Worm (Caenorhabditis elegans) whole organism, mixed stage, embryonic: Measurements from ENCODE around the gene F15B9.11.

Experiments used
- ceh-39 ChIP-seq: fragments of 150-350 bp; optimal IDR thresholded peaks from 2 replicates; lab custom pipeline; 2014; ENCODE audit warnings: missing biosample characterization, missing genetic modification characterization
- elt-1 ChIP-seq: sonication (generic microtip); optimal IDR thresholded peaks from 2 replicates; lab custom pipeline; 2017; ENCODE audit warnings: missing genetic modification characterization, mild to moderate bottlenecking, missing compliant biosample characterization, antibody characterized with exemption, moderate library complexity, borderline replicate concordance; ENCODE audit not compliant: insufficient read depth
- nhr-237 ChIP-seq: fragments of 150-350 bp; optimal IDR thresholded peaks from 2 replicates; lab custom pipeline; 2014; ENCODE audit warnings: missing biosample characterization, missing genetic modification characterization
- sem-2 ChIP-seq: fragments of 200-800 bp; sonication (Bioruptor generic); optimal IDR thresholded peaks from 2 replicates; lab custom pipeline; 2018; ENCODE audit warnings: mild to moderate bottlenecking, missing genetic modification characterization, missing compliant biosample characterization
- snpc-4 ChIP-seq: fragments of 150-350 bp; optimal IDR thresholded peaks from 2 replicates; lab custom pipeline; 2014; ENCODE audit warnings: missing biosample characterization, missing genetic modification characterization
- unc-62 ChIP-seq: fragments of 150-350 bp; optimal IDR thresholded peaks from 2 replicates; lab custom pipeline; 2014; ENCODE audit warnings: missing biosample characterization, missing genetic modification reagents, missing genetic modification characterization
- ztf-11 ChIP-seq: fragments of 150-350 bp; optimal IDR thresholded peaks from 2 replicates; lab custom pipeline; 2014; ENCODE audit warnings: missing biosample characterization, missing genetic modification characterization

- TF ChIP-seq snpc-4 (no peak), nhr-237 (no peak), ceh-39 (tag; lab: Kevin White, UChicago) (no peak), unc-62 (no peak), ztf-11 (tag; lab: Kevin White, UChicago) (no peak), sem-2 (GFP tag; lab: Kevin White, UChicago) (no peak), elt-1 (tag; lab: Kevin White, UChicago) (no peak)
These were observed 6.9 kb upstream of the F15B9.11 start, which contains the start of gene far-4 for ce11 chrV:12999559-12999958.
